Worm (Caenorhabditis elegans) whole organism, L4 larva: ENCODE measurements around the gene sru-16.

Experiments used
- R02D3.7 ChIP-seq: fragments of 150-350 bp; sonication (generic microtip); optimal IDR thresholded peaks from 3 replicates; lab custom pipeline; 2014; ENCODE audit warnings: missing biosample characterization, missing genetic modification characterization
- Y105C5A.15 ChIP-seq: fragments of 200-800 bp; sonication (Bioruptor generic); IDR thresholded peaks from 2 replicates; pipeline ENCODE4 v1.3.6; 2022; ENCODE audit warnings: missing genetic modification characterization, missing compliant biosample characterization
- Y75B8A.6 ChIP-seq: fragments of 200-800 bp; sonication (Bioruptor generic); IDR thresholded peaks from 2 replicates; pipeline ENCODE4 v1.3.6; 2022; ENCODE audit warnings: missing genetic modification reagents, missing genetic modification characterization, missing compliant biosample characterization
- aly-2 ChIP-seq: sonication (generic microtip); optimal IDR thresholded peaks from 2 replicates; lab custom pipeline; 2018; ENCODE audit warnings: missing biosample characterization, missing genetic modification characterization
- dve-1 ChIP-seq: sonication (generic microtip); optimal IDR thresholded peaks from 2 replicates; lab custom pipeline; 2017; ENCODE audit warnings: antibody characterized with exemption, mild to moderate bottlenecking, missing genetic modification characterization, missing compliant biosample characterization; ENCODE audit not compliant: insufficient read depth
- lsy-2 ChIP-seq, 2 experiments: fragments of 150-350 bp in 1 of 2; sonication (generic microtip) in 1 of 2; optimal IDR thresholded peaks; 2 replicates each; lab custom pipeline; 2014 to 2017; ENCODE audit warnings: missing biosample characterization in 2 of 2, missing genetic modification characterization in 2 of 2
- mxl-3 ChIP-seq: fragments of 200-800 bp; sonication (Bioruptor generic); optimal IDR thresholded peaks from 2 replicates; lab custom pipeline; 2018; ENCODE audit warnings: mild to moderate bottlenecking, missing genetic modification characterization, missing compliant biosample characterization
- nhr-41 ChIP-seq: fragments of 200-800 bp; sonication (Bioruptor generic); IDR thresholded peaks from 2 replicates; pipeline ENCODE4 v1.3.6; 2022; ENCODE audit warnings: missing genetic modification reagents, missing genetic modification characterization, missing compliant biosample characterization
- pqm-1 ChIP-seq: sonication (generic microtip); optimal IDR thresholded peaks from 2 replicates; lab custom pipeline; 2017; ENCODE audit warnings: missing biosample characterization, missing genetic modification characterization
- zag-1 ChIP-seq: fragments of 150-350 bp; optimal IDR thresholded peaks from 2 replicates; lab custom pipeline; 2014; ENCODE audit warnings: missing biosample characterization, missing genetic modification characterization

ce11 chrIV:13574733-13575132 is 4.3 kb upstream of the sru-16 start, which contains the start of gene srd-10:
- TF ChIP-seq dve-1 (no peak), zag-1 (no peak), R02D3.7 (no peak), lsy-2 (tag; optimal IDR thresholded peaks at IDR 0.05; lab: Kevin White, UChicago) (no peak), mxl-3 (GFP tag; lab: Kevin White, UChicago) (no peak), Y105C5A.15 (GFP tag; lab: Robert Waterston, UW) (no peak), pqm-1 (tag; lab: Kevin White, UChicago) (no peak), aly-2 (tag; lab: Kevin White, UChicago) (no peak), nhr-41 (GFP tag; lab: Robert Waterston, UW) (no peak), Y75B8A.6 (GFP tag; lab: Robert Waterston, UW) (no peak)
